Worm (Caenorhabditis elegans) whole organism, young adult: ENCODE measurements around the gene Y27F2A.10.

Source experiments
- F52B5.7 ChIP-seq: sonication (generic microtip); optimal IDR thresholded peaks from 2 replicates; lab custom pipeline; 2016; ENCODE audit warnings: mild to moderate bottlenecking, missing genetic modification characterization, missing compliant biosample characterization
- Y79H2A.3 ChIP-seq: fragments of 200-800 bp; sonication (Bioruptor generic); conservative IDR thresholded peaks from 2 replicates; pipeline ENCODE4 v1.3.6; 2022; ENCODE audit warnings: missing genetic modification reagents, missing genetic modification characterization, missing compliant biosample characterization
- ama-1 ChIP-seq, 3 experiments: fragments of 150-350 bp in 1 of 3; sonication (generic microtip) in 2 of 3; optimal IDR thresholded peaks; 2 replicates each; lab custom pipeline; 2014 to 2018; ENCODE audit warnings: missing biosample characterization in 2 of 3, missing genetic modification characterization in 2 of 3, missing genetic modification reagents in 2 of 3
- cebp-2 ChIP-seq: fragments of 200-800 bp; sonication (Bioruptor generic); IDR thresholded peaks from 2 replicates; pipeline ENCODE4 v1.3.6; 2022; ENCODE audit warnings: missing genetic modification characterization, missing compliant biosample characterization
- ets-4 ChIP-seq: fragments of 200-800 bp; sonication (Bioruptor generic); optimal IDR thresholded peaks from 2 replicates; lab custom pipeline; 2018; ENCODE audit warnings: mild to moderate bottlenecking, missing genetic modification characterization, missing compliant biosample characterization
- nfya-1 ChIP-seq: sonication (generic microtip); optimal IDR thresholded peaks from 2 replicates; lab custom pipeline; 2017; ENCODE audit warnings: antibody characterized with exemption, missing compliant biosample characterization, missing genetic modification characterization, borderline replicate concordance; ENCODE audit not compliant: insufficient read depth
- sptf-2 ChIP-seq: fragments of 200-800 bp; sonication (Bioruptor generic); optimal IDR thresholded peaks from 2 replicates; lab custom pipeline; 2018; ENCODE audit warnings: mild to moderate bottlenecking, missing genetic modification characterization, missing compliant biosample characterization
- unc-62 ChIP-seq: fragments of 150-350 bp; optimal IDR thresholded peaks from 2 replicates; lab custom pipeline; 2014; ENCODE audit warnings: missing biosample characterization, missing genetic modification reagents, missing genetic modification characterization
- ztf-22 ChIP-seq: fragments of 200-800 bp; sonication (Bioruptor generic); optimal IDR thresholded peaks from 2 replicates; lab custom pipeline; 2018; ENCODE audit warnings: mild to moderate bottlenecking, missing genetic modification characterization, moderate library complexity, missing compliant biosample characterization

DNA sequence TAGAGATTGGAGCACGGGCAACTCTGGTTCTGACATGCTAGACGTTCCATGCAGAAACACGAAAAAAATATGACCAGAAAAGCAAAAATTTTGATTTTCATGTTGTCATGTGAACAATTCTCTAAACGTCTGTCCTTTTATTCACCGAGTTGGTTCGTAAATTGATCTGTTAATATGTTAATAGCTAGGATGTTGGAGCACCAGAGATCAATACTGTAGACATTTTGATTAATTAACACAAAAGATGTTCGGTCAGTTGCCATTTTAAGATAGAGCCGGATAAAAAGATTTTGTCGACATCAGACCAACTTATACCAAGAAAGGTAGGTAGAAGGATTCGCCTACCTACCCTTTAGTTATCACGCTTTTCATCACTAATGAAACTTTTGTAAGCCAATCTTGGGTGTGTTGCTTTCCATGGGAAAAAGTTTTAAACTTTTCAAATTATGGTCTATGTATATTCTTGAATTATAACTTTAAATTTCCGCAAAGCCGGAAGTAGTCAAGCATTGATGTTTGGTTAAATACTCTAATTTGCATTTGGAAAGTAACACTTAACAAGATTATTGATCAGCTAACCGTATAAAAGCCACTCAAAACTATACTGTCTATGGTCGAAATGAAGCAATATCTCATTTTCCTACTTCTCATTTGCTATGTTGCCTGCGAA lies 22.4 kb downstream of the Y27F2A.10 start, which contains the start of the genes T10D4.11 and T10D4.1:
- no peak for TF ChIP-seq Y79H2A.3
- no peak for TF ChIP-seq sptf-2
- TF ChIP-seq unc-62 (GFP tag; lab: Kevin White, UChicago), result no peak
- no peak for TF ChIP-seq ets-4
- TF ChIP-seq F52B5.7 (tag; lab: Kevin White, UChicago), result no peak
- no peak for TF ChIP-seq ama-1 (optimal IDR thresholded peaks at IDR 0.05; lab: Kevin White, UChicago)
- no peak for TF ChIP-seq ama-1 (GFP tag; optimal IDR thresholded peaks at IDR 0.05; lab: Kevin White, UChicago)
- TF ChIP-seq ztf-22 (GFP tag; lab: Kevin White, UChicago), result no peak
- TF ChIP-seq nfya-1 (tag; lab: Kevin White, UChicago), result no peak
- no peak for TF ChIP-seq cebp-2
